Worm (Caenorhabditis elegans) whole organism, L2 larva: ENCODE results near the gene chmp-7.

Experiments
- F13H6.1 ChIP-seq: sonication (generic microtip); optimal IDR thresholded peaks from 2 replicates; lab custom pipeline; 2016; ENCODE audit warnings: missing genetic modification characterization, missing compliant biosample characterization
- blmp-1 ChIP-seq: sonication (generic microtip); optimal IDR thresholded peaks from 2 replicates; lab custom pipeline; 2017; ENCODE audit warnings: missing genetic modification characterization, mild to moderate bottlenecking, missing compliant biosample characterization, antibody characterized with exemption, moderate library complexity; ENCODE audit not compliant: insufficient read depth
- ceh-82 ChIP-seq: fragments of 150-350 bp; optimal IDR thresholded peaks from 2 replicates; lab custom pipeline; 2014; ENCODE audit warnings: missing biosample characterization, missing genetic modification characterization
- lin-39 ChIP-seq: fragments of 150-350 bp; optimal IDR thresholded peaks from 2 replicates; lab custom pipeline; 2014; ENCODE audit warnings: missing biosample characterization, missing genetic modification reagents, missing genetic modification characterization
- nhr-77 ChIP-seq: fragments of 150-350 bp; optimal IDR thresholded peaks from 2 replicates; lab custom pipeline; 2014; ENCODE audit warnings: missing biosample characterization, missing genetic modification characterization
- sma-3 ChIP-seq: sonication (generic microtip); optimal IDR thresholded peaks from 2 replicates; lab custom pipeline; 2016; ENCODE audit warnings: missing genetic modification reagents, missing genetic modification characterization, missing compliant biosample characterization
- snpc-4 ChIP-seq: fragments of 150-350 bp; optimal IDR thresholded peaks from 2 replicates; lab custom pipeline; 2014; ENCODE audit warnings: missing biosample characterization, missing genetic modification characterization

DNA sequence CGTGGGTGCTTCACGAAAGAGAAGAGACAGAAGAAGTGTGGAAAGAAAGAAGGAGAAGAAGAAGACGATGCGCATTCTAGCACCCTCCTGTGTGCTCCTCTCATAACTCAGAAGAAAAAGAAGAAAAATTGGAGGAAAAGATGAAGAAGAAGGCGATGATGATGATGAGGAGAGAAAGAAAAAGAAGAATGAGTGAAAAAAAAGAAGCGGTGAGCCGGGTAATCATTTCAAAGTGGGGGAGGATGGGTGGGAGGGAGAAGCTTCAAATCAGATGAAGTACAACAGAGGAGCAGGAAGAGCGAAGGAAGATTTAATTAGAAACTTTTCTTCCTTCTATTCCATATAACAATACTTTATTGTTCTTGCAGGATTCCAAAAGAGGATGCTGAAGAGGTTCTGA lies 44.1 kb upstream of the chmp-7 start:
- no peak for TF ChIP-seq F13H6.1 (tag; lab: Kevin White, UChicago)
- no peak for TF ChIP-seq snpc-4
- TF ChIP-seq sma-3 = no peak
- TF ChIP-seq lin-39 (tag; lab: Kevin White, UChicago) = no peak
- TF ChIP-seq nhr-77 = no peak
- TF ChIP-seq ceh-82 (tag; lab: Kevin White, UChicago) = no peak
- TF ChIP-seq blmp-1 (tag; lab: Kevin White, UChicago) = no peak
